Fruit fly (Drosophila melanogaster): ENCODE data around the gene CG10654.

Gene CG10654

dm6 chr3L:12523941-12524340 is 16.3 kb upstream of the CG10654 start, which contains the start of the genes ver and Gcn5 (continued):
- no peak for TF ChIP-seq Opbp (GFP tag; IDR thresholded peaks at IDR 0.05; ENCODE audit: partially characterized antibody)
- peak; percentile 93 for TF ChIP-seq NfI (GFP tag; optimal IDR thresholded peaks at IDR 0.05)
- peak; percentile 21; the same call in 1 of the 2 replicates for TF ChIP-seq Dip2 (GFP tag; IDR thresholded peaks at IDR 0.05)
- peak; percentile 82 for TF ChIP-seq E2f2 (GFP tag; IDR thresholded peaks at IDR 0.05)
- peak; percentile 95 for TF ChIP-seq CG12391 (tag; optimal IDR thresholded peaks at IDR 0.05)
- TF ChIP-seq CG16815 (GFP tag; optimal IDR thresholded peaks at IDR 0.05): peak; percentile 89
- TF ChIP-seq sim (GFP tag; IDR thresholded peaks at IDR 0.05): peak; percentile 76
- no peak for TF ChIP-seq yki (optimal IDR thresholded peaks at IDR 0.05)
- peak in 1 of 3 experiments; percentile 15 for TF ChIP-seq Stat92E (GFP tag; optimal IDR thresholded peaks at IDR 0.05)
- peak; percentile 50 for TF ChIP-seq zf30C (GFP tag; optimal IDR thresholded peaks at IDR 0.05)
- peak; percentile 81 for TF ChIP-seq Six4 (GFP tag; optimal IDR thresholded peaks at IDR 0.05)
- TF ChIP-seq gsb (GFP tag; IDR thresholded peaks at IDR 0.05): peak; percentile 88
- TF ChIP-seq CG13424 (tag; optimal IDR thresholded peaks at IDR 0.05): peak; percentile 92
- peak; percentile 88 for TF ChIP-seq CG12299 (tag; optimal IDR thresholded peaks at IDR 0.05)
- TF ChIP-seq Antp (GFP tag; optimal IDR thresholded peaks at IDR 0.05): peak; percentile 79
- peak; percentile 85 for TF ChIP-seq CG9215 (GFP tag; IDR thresholded peaks at IDR 0.05)
- TF ChIP-seq ranshi (GFP tag; IDR thresholded peaks at IDR 0.05): peak; percentile 92
- peak; percentile 77 for TF ChIP-seq fu2 (GFP tag; optimal IDR thresholded peaks at IDR 0.05)
- TF ChIP-seq Bdp1 (GFP tag; optimal IDR thresholded peaks at IDR 0.05): peak; percentile 78
- peak; percentile 95 for TF ChIP-seq CG15269 (tag; optimal IDR thresholded peaks at IDR 0.05)
- peak; percentile 82 for TF ChIP-seq odd (GFP tag; optimal IDR thresholded peaks at IDR 0.05)
- peak; percentile 65 for TF ChIP-seq CG31365 (tag; optimal IDR thresholded peaks at IDR 0.05)
- peak; percentile 1 for TF ChIP-seq her (GFP tag; optimal IDR thresholded peaks at IDR 0.05)
- TF ChIP-seq CG10959 (GFP tag; IDR thresholded peaks at IDR 0.05): peak; percentile 85
- peak; percentile 70 for TF ChIP-seq CG13123 (GFP tag; optimal IDR thresholded peaks at IDR 0.05)
- TF ChIP-seq CG11723 (GFP tag; optimal IDR thresholded peaks at IDR 0.05): peak; percentile 85
- TF ChIP-seq dimm (GFP tag; IDR thresholded peaks at IDR 0.05): peak; percentile 79
- TF ChIP-seq amos (GFP tag; IDR thresholded peaks at IDR 0.05; ENCODE audit: partially characterized antibody): 0 out of 2 replicates have a peak, but pooled peaks have one; percentile 25
- TF ChIP-seq abd-A (tag; optimal IDR thresholded peaks at IDR 0.05): no peak
- no peak for TF ChIP-seq Lpt (GFP tag; optimal IDR thresholded peaks at IDR 0.05)
- no peak for TF ChIP-seq eve (GFP tag; optimal IDR thresholded peaks at IDR 0.05)
- TF ChIP-seq CG4820 (GFP tag; optimal IDR thresholded peaks at IDR 0.05): peak; percentile 86
- TF ChIP-seq CG7786 (GFP tag; optimal IDR thresholded peaks at IDR 0.05): peak; percentile 80
- peak; percentile 90 for TF ChIP-seq CG1024 (GFP tag; IDR thresholded peaks at IDR 0.05)
- no peak for TF ChIP-seq HLH4C (GFP tag; IDR thresholded peaks at IDR 0.05; ENCODE audit: partially characterized antibody)
- TF ChIP-seq hkb (optimal IDR thresholded peaks at IDR 0.05): no peak
- peak; percentile 96 for TF ChIP-seq hkb (GFP tag; IDR thresholded peaks at IDR 0.05)
- TF ChIP-seq chinmo (GFP tag; IDR thresholded peaks at IDR 0.05; ENCODE audit: partially characterized antibody): no peak
- no peak for TF ChIP-seq ato (GFP tag; IDR thresholded peaks at IDR 0.05; ENCODE audit: partially characterized antibody)
- peak; percentile 86 for TF ChIP-seq CG30431 (GFP tag; optimal IDR thresholded peaks at IDR 0.05)
- TF ChIP-seq CG6683 (GFP tag; optimal IDR thresholded peaks at IDR 0.05): peak; percentile 72
- TF ChIP-seq gcm2 (GFP tag; optimal IDR thresholded peaks at IDR 0.05): peak; percentile 59
- peak; percentile 88 for TF ChIP-seq CG10267 (tag; optimal IDR thresholded peaks at IDR 0.05)
- TF ChIP-seq CG11696 (GFP tag; IDR thresholded peaks at IDR 0.05): peak; percentile 85
- peak; percentile 77 for TF ChIP-seq mirr (GFP tag; optimal IDR thresholded peaks at IDR 0.05)
- TF ChIP-seq nom (GFP tag; optimal IDR thresholded peaks at IDR 0.05): peak; percentile 92
- TF ChIP-seq lola (GFP tag; optimal IDR thresholded peaks at IDR 0.05): peak in 1 of 3 experiments; percentile 86
- TF ChIP-seq da (GFP tag; optimal IDR thresholded peaks at IDR 0.05): peak; percentile 11
- peak; percentile 70 for TF ChIP-seq CG17802 (tag; optimal IDR thresholded peaks at IDR 0.05)
- peak; percentile 75 for TF ChIP-seq CG3407 (GFP tag; optimal IDR thresholded peaks at IDR 0.05)
- TF ChIP-seq CG14050 (GFP tag; IDR thresholded peaks at IDR 0.05): peak; percentile 93
